Worm (Caenorhabditis elegans): ENCODE results near the gene asp-3.

asp-3 gene

DNA sequence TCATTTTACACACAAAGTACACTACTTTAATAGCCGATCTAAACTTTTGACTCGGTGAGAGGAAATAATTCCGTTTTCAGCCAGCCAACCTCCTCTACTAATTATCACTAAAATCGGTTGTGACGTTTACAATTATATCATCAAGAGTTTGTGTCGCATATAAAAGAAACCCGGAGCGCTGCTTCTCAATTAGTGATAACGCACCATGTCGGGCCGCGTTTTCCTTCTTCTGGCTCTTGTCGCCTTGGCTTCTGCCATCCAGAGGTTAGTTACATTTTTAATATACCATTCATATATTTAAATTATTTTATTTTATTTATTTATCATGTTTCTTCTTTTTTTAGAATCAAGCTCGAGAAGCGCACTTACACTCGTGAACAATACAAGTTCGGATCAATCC lies at the start of gene asp-3:
Gene asp-3 (plus strand): TSS at position 79 of the 400 bp plus-strand sequence.
- TF ChIP-seq aly-1 (tag; optimal IDR thresholded peaks at IDR 0.05) (no peak), tbx-11 (GFP tag; IDR thresholded peaks at IDR 0.05) (no peak), ceh-13 (GFP tag; optimal IDR thresholded peaks at IDR 0.05) (no peak), sea-1 (GFP tag; conservative IDR thresholded peaks at IDR 0.05) (no peak), ceh-36 (tag; optimal IDR thresholded peaks at IDR 0.05) (no peak), ets-7 (tag; optimal IDR thresholded peaks at IDR 0.05) (no peak), ama-1 (optimal IDR thresholded peaks at IDR 0.05) (no peak), hmbx-1 (tag; optimal IDR thresholded peaks at IDR 0.05) (no peak), B0310.2 (tag; optimal IDR thresholded peaks at IDR 0.05) (no peak), hnd-1 (tag; optimal IDR thresholded peaks at IDR 0.05) (no peak), F13C5.2 (tag; optimal IDR thresholded peaks at IDR 0.05) (no peak), tbx-37 (GFP tag; conservative IDR thresholded peaks at IDR 0.05) (no peak), pes-1 (GFP tag; IDR thresholded peaks at IDR 0.05) (no peak), scrt-1 (GFP tag; IDR thresholded peaks at IDR 0.05) (no peak), tra-4 (tag; optimal IDR thresholded peaks at IDR 0.05) (no peak), hmg-4 (GFP tag; optimal IDR thresholded peaks at IDR 0.05) (no peak), flt-1 (GFP tag; IDR thresholded peaks at IDR 0.05) (no peak)

DNA sequence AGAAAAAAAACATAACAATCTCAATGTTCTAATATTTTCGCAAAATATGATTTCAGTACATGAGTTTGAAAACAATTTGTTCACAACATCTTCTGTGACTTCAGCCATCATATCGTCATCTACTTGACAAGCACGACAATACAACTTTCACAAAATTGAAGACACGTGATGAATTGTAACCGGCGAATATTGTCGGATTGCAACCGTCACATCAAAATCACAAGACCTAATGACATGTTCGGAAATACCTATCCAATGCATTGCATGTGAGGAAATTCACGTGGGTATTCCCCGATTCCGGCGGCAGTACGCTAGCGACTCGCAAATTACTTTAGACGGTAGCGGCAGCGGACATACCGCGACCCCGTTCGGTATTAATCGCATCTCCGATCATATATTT lies 49.3 kb upstream of the asp-3 start:
- TF ChIP-seq hmg-4 (GFP tag; optimal IDR thresholded peaks at IDR 0.05) (no peak), pes-1 (GFP tag; IDR thresholded peaks at IDR 0.05) (no peak), F13C5.2 (tag; optimal IDR thresholded peaks at IDR 0.05) (no peak), tbx-37 (GFP tag; conservative IDR thresholded peaks at IDR 0.05) (no peak)

ce11 chrX:6742011-6742683 lies 48.7 kb upstream of the asp-3 start, which contains the start of gene mdl-1:
Gene mdl-1, plus strand, starts transcription at chrX:6742351.
- TF ChIP-seq ets-7 (tag; optimal IDR thresholded peaks at IDR 0.05) (peak; percentile 34), ceh-13 (GFP tag; optimal IDR thresholded peaks at IDR 0.05) (peak; percentile 3), pes-1 (GFP tag; IDR thresholded peaks at IDR 0.05) (peak; percentile 67; the same call in 1 of the 2 replicates), hmg-4 (GFP tag; optimal IDR thresholded peaks at IDR 0.05) (peak; percentile 86), B0310.2 (tag; optimal IDR thresholded peaks at IDR 0.05) (peak; percentile 40), F13C5.2 (tag; optimal IDR thresholded peaks at IDR 0.05) (peak; percentile 76), tbx-11 (GFP tag; IDR thresholded peaks at IDR 0.05) (0 out of 2 replicates have a peak, but pooled peaks have one; percentile 8), tbx-37 (GFP tag; conservative IDR thresholded peaks at IDR 0.05) (no peak), ama-1 (optimal IDR thresholded peaks at IDR 0.05) (no peak), ceh-36 (tag; optimal IDR thresholded peaks at IDR 0.05) (no peak), sea-1 (GFP tag; conservative IDR thresholded peaks at IDR 0.05) (no peak), hmbx-1 (tag; optimal IDR thresholded peaks at IDR 0.05) (no peak), tra-4 (tag; optimal IDR thresholded peaks at IDR 0.05) (no peak), scrt-1 (GFP tag; IDR thresholded peaks at IDR 0.05) (no peak), hnd-1 (tag; optimal IDR thresholded peaks at IDR 0.05) (no peak), aly-1 (tag; optimal IDR thresholded peaks at IDR 0.05) (no peak), flt-1 (GFP tag; IDR thresholded peaks at IDR 0.05) (peak; percentile 68)

ce11 chrX:6742891-6743290 lies 48.0 kb upstream of the asp-3 start:
- TF ChIP-seq sea-1 (GFP tag; conservative IDR thresholded peaks at IDR 0.05) (no peak), tra-4 (tag; optimal IDR thresholded peaks at IDR 0.05) (no peak), aly-1 (tag; optimal IDR thresholded peaks at IDR 0.05) (no peak), F13C5.2 (tag; optimal IDR thresholded peaks at IDR 0.05) (no peak), ceh-13 (GFP tag; optimal IDR thresholded peaks at IDR 0.05) (no peak), pes-1 (GFP tag; IDR thresholded peaks at IDR 0.05) (no peak), flt-1 (GFP tag; IDR thresholded peaks at IDR 0.05) (no peak), tbx-37 (GFP tag; conservative IDR thresholded peaks at IDR 0.05) (no peak), hmbx-1 (tag; optimal IDR thresholded peaks at IDR 0.05) (no peak), hmg-4 (GFP tag; optimal IDR thresholded peaks at IDR 0.05) (no peak), ceh-36 (tag; optimal IDR thresholded peaks at IDR 0.05) (no peak), ama-1 (optimal IDR thresholded peaks at IDR 0.05) (no peak), B0310.2 (tag; optimal IDR thresholded peaks at IDR 0.05) (no peak), ets-7 (tag; optimal IDR thresholded peaks at IDR 0.05) (no peak), tbx-11 (GFP tag; IDR thresholded peaks at IDR 0.05) (no peak), scrt-1 (GFP tag; IDR thresholded peaks at IDR 0.05) (no peak), hnd-1 (tag; optimal IDR thresholded peaks at IDR 0.05) (no peak)

DNA sequence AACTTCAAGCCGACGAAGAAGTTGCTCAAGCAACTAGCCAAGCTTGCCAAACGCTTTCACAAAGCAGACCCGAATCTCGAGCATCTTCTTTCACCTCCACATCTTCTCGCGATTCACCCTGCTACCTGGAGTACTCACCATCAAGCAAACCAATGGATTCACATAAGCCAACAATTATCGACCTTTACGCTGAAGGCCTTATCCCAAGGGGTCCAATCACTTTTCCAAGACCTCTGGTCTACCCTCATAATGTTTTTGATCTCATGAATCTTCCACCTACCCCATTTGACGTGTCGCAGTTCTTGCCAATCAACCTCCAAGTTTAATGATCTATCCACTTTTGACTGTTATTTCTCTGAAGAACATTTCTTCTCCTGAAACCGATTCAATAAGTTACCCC lies 47.5 kb upstream of the asp-3 start:
- TF ChIP-seq pes-1 (GFP tag; IDR thresholded peaks at IDR 0.05) (no peak), ceh-36 (tag; optimal IDR thresholded peaks at IDR 0.05) (no peak), B0310.2 (tag; optimal IDR thresholded peaks at IDR 0.05) (no peak), hnd-1 (tag; optimal IDR thresholded peaks at IDR 0.05) (no peak), hmg-4 (GFP tag; optimal IDR thresholded peaks at IDR 0.05) (no peak), F13C5.2 (tag; optimal IDR thresholded peaks at IDR 0.05) (no peak), tra-4 (tag; optimal IDR thresholded peaks at IDR 0.05) (no peak), ets-7 (tag; optimal IDR thresholded peaks at IDR 0.05) (no peak), aly-1 (tag; optimal IDR thresholded peaks at IDR 0.05) (no peak)

DNA sequence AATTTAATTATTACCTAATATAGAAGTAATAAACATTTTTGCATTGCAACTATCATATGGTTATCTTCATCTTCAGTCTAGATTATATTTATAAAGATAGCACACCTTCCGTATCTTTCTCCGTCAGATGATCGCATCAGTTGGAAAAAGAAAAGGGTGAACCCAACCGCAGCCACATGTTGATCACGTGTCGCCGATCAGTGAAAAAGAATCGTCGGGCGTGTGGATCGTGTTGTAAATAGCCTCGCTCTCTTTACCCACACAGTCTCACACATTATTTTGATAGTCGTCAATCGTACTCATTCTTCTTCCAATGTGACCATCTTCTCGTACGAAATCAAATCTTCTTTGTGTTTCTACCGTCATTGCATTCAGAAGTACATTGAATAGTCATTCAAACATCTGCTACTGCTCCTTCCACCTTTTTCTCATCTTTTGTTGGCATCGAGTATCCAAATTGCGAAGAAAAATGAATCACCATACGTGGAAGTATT lies 47.0 kb upstream of the asp-3 start:
- no peak for TF ChIP-seq F13C5.2 (tag; optimal IDR thresholded peaks at IDR 0.05)
- no peak for TF ChIP-seq ceh-13 (GFP tag; optimal IDR thresholded peaks at IDR 0.05)
- TF ChIP-seq sea-1 (GFP tag; conservative IDR thresholded peaks at IDR 0.05), result no peak
- TF ChIP-seq pes-1 (GFP tag; IDR thresholded peaks at IDR 0.05), result no peak
- TF ChIP-seq ama-1 (optimal IDR thresholded peaks at IDR 0.05), result no peak
- TF ChIP-seq hmg-4 (GFP tag; optimal IDR thresholded peaks at IDR 0.05), result no peak
- no peak for TF ChIP-seq hnd-1 (tag; optimal IDR thresholded peaks at IDR 0.05)
- TF ChIP-seq hmbx-1 (tag; optimal IDR thresholded peaks at IDR 0.05), result no peak
- TF ChIP-seq ceh-36 (tag; optimal IDR thresholded peaks at IDR 0.05), result no peak
- TF ChIP-seq B0310.2 (tag; optimal IDR thresholded peaks at IDR 0.05), result no peak
- no peak for TF ChIP-seq scrt-1 (GFP tag; IDR thresholded peaks at IDR 0.05)
- TF ChIP-seq tbx-37 (GFP tag; conservative IDR thresholded peaks at IDR 0.05), result no peak

DNA sequence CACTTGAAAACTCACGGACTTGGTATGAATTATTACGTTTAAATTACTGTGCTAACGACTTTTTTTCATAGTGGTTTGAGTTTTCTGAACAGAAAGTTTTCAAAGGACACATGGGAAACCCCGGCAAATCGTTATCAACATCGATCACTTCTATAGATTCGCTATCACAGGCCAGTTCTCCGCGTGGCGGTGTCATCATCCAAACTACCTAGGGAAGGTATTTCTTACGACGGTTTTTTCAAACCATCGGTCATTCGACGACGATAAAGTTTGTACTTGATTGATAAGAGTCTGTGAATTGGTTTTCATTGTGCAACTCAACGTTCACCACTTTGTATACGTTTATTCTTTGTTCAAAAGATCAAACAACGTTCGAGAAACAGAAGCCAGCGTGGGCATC lies 46.3 kb upstream of the asp-3 start:
- TF ChIP-seq tra-4 (tag; optimal IDR thresholded peaks at IDR 0.05) (no peak), scrt-1 (GFP tag; IDR thresholded peaks at IDR 0.05) (no peak), tbx-37 (GFP tag; conservative IDR thresholded peaks at IDR 0.05) (no peak), F13C5.2 (tag; optimal IDR thresholded peaks at IDR 0.05) (no peak), hnd-1 (tag; optimal IDR thresholded peaks at IDR 0.05) (no peak), ets-7 (tag; optimal IDR thresholded peaks at IDR 0.05) (no peak), flt-1 (GFP tag; IDR thresholded peaks at IDR 0.05) (no peak), ama-1 (optimal IDR thresholded peaks at IDR 0.05) (no peak), ceh-36 (tag; optimal IDR thresholded peaks at IDR 0.05) (no peak), ceh-13 (GFP tag; optimal IDR thresholded peaks at IDR 0.05) (no peak), sea-1 (GFP tag; conservative IDR thresholded peaks at IDR 0.05) (no peak), B0310.2 (tag; optimal IDR thresholded peaks at IDR 0.05) (no peak), pes-1 (GFP tag; IDR thresholded peaks at IDR 0.05) (no peak), hmbx-1 (tag; optimal IDR thresholded peaks at IDR 0.05) (no peak), tbx-11 (GFP tag; IDR thresholded peaks at IDR 0.05) (no peak), aly-1 (tag; optimal IDR thresholded peaks at IDR 0.05) (no peak), hmg-4 (GFP tag; optimal IDR thresholded peaks at IDR 0.05) (no peak)
